Worm (Caenorhabditis elegans): ENCODE data around the gene C06B3.7.

- no peak for TF ChIP-seq ama-1 (optimal IDR thresholded peaks at IDR 0.05)
- no peak for TF ChIP-seq sox-4 (tag; optimal IDR thresholded peaks at IDR 0.05)
- no peak for TF ChIP-seq dsc-1 (tag; optimal IDR thresholded peaks at IDR 0.05)
- no peak for TF ChIP-seq nhr-77 (tag; optimal IDR thresholded peaks at IDR 0.05)
Measured at ce11 chrV:13869551-13869950, 39.9 kb upstream of the C06B3.7 start.

Data from whole organism, L1 larva.